Worm (Caenorhabditis elegans): Measurements from ENCODE around the gene dpy-9.

The dpy-9 gene

DNA sequence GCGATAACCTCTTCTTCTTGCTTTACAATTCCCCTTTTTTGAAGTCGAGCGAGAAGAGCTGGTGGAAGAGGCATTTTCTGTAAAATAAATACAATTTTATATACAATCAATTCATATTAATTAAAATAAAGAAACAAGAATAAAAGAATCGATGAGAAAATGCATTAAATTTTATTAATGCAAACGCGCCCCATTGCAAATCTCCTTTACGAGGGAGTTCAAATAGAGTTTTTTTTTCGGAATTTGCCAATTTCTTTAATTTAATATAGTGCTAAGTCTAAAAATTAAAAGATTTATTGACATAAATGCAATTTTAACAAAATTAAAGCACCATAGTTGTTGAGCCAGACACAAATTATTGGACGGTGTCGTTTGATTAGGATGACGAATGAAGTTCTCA lies 2.6 kb upstream of the dpy-9 start, which contains the start of gene pqbp-1.1 (continued):
- peak; percentile 39 for TF ChIP-seq C04F5.9 (tag; optimal IDR thresholded peaks at IDR 0.05)
- no peak for TF ChIP-seq nhr-77 (tag; optimal IDR thresholded peaks at IDR 0.05)
- TF ChIP-seq snu-23 (GFP tag; optimal IDR thresholded peaks at IDR 0.05), result peak; percentile 67
- no peak for TF ChIP-seq ceh-88 (GFP tag; IDR thresholded peaks at IDR 0.05)
- no peak for TF ChIP-seq mdl-1 (tag; optimal IDR thresholded peaks at IDR 0.05)
- no peak for TF ChIP-seq ceh-90 (tag; optimal IDR thresholded peaks at IDR 0.05)
- no peak for TF ChIP-seq egl-27 (tag; optimal IDR thresholded peaks at IDR 0.05)
- TF ChIP-seq ets-5 (GFP tag; IDR thresholded peaks at IDR 0.05), result no peak
- TF ChIP-seq Y116A8C.19 (tag; optimal IDR thresholded peaks at IDR 0.05; ENCODE audit: borderline replicate concordance), result no peak
- TF ChIP-seq tlp-1 (tag; optimal IDR thresholded peaks at IDR 0.05), result no peak
- peak; percentile 41 for TF ChIP-seq skn-1 (tag; optimal IDR thresholded peaks at IDR 0.05)
- TF ChIP-seq hlh-17 (GFP tag; optimal IDR thresholded peaks at IDR 0.05; ENCODE audit: borderline replicate concordance), result no peak
- TF ChIP-seq sox-4 (tag; optimal IDR thresholded peaks at IDR 0.05), result no peak
- no peak for TF ChIP-seq hlh-4 (tag; optimal IDR thresholded peaks at IDR 0.05)
- TF ChIP-seq ceh-63 (GFP tag; optimal IDR thresholded peaks at IDR 0.05), result no peak
- TF ChIP-seq isw-1 (GFP tag; IDR thresholded peaks at IDR 0.05), result peak; percentile 58
- TF ChIP-seq nhr-28 (tag; optimal IDR thresholded peaks at IDR 0.05), result no peak
- peak; percentile 4 for TF ChIP-seq F16B12.6 (tag; optimal IDR thresholded peaks at IDR 0.05)
- TF ChIP-seq fkh-10 (GFP tag; optimal IDR thresholded peaks at IDR 0.05), result peak; percentile 42
- no peak for TF ChIP-seq sup-37 (GFP tag; optimal IDR thresholded peaks at IDR 0.05)
- TF ChIP-seq xbp-1 (tag; optimal IDR thresholded peaks at IDR 0.05), result peak; percentile 64
- TF ChIP-seq zag-1 (tag; optimal IDR thresholded peaks at IDR 0.05), result no peak
- peak; percentile 50 for TF ChIP-seq nhr-85 (tag)
- TF ChIP-seq ces-1 (GFP tag; optimal IDR thresholded peaks at IDR 0.05), result peak; percentile 18
- TF ChIP-seq unc-130 (tag; optimal IDR thresholded peaks at IDR 0.05), result no peak
- TF ChIP-seq fkh-4 (tag; optimal IDR thresholded peaks at IDR 0.05; ENCODE audit: borderline replicate concordance), result no peak
- peak; percentile 23 for TF ChIP-seq nhr-237 (tag; optimal IDR thresholded peaks at IDR 0.05)
- peak; percentile 51 for TF ChIP-seq fkh-8 (tag; optimal IDR thresholded peaks at IDR 0.05)

DNA sequence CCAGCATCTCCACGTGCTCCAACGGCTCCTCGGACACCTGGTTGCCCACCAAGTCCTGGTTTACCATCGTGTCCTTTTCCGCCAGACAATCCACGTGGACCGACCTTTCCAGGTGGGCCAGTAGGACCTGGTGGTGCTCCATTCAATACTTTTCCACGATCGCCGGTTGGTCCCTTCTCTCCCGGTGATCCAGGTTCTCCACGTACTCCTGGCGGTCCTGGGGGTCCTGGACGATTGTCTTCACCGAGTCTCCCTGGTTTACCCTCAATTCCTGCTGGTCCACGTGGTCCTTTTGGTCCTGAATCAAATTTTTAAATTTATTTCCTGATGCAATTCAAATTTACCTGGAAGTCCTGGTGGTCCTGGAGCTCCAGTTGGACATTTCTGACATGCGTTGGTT lies 642 bp downstream of the dpy-9 start:
- TF ChIP-seq aly-2 (tag; optimal IDR thresholded peaks at IDR 0.05) (no peak), unc-98 (GFP tag; IDR thresholded peaks at IDR 0.05) (no peak), nhr-90 (tag; optimal IDR thresholded peaks at IDR 0.05; ENCODE audit: poor library complexity) (no peak), mef-2 (tag; optimal IDR thresholded peaks at IDR 0.05) (no peak), irx-1 (tag; optimal IDR thresholded peaks at IDR 0.05) (no peak), C04F5.9 (tag; optimal IDR thresholded peaks at IDR 0.05) (no peak)

DNA sequence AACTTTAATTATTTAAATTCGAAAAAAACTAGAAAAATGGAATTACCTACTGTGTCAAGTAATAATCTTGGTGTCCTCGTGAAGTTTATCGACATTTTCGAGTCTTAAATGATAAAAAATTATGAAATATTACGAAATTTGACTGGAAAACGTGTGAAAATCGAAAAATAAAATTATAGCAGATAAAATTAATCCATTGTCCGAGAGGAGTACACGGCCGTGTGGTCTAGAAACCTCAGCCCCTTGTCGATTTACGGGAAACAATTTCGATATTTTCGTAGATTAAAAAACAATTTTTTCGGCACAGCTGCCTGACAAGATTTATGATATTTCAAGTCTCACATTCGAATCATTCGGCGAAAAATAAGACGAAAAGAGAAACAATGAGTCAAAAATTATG lies 1.9 kb downstream of the dpy-9 start, which contains the start of gene R02D3.8:
Gene R02D3.8, minus strand, starts transcription at position 109 of the 400 bp plus-strand sequence.
- TF ChIP-seq fkh-4 (tag; optimal IDR thresholded peaks at IDR 0.05; ENCODE audit: borderline replicate concordance) (peak; percentile 11), nhr-20 (tag; optimal IDR thresholded peaks at IDR 0.05) (peak; percentile 40), lin-13 (GFP tag; optimal IDR thresholded peaks at IDR 0.05) (peak; percentile 31), dsc-1 (tag; optimal IDR thresholded peaks at IDR 0.05) (peak; percentile 48), egl-13 (tag; optimal IDR thresholded peaks at IDR 0.05) (peak; percentile 25), lsy-2 (tag; optimal IDR thresholded peaks at IDR 0.05) (peak; percentile 35 to 66), swsn-7 (tag; optimal IDR thresholded peaks at IDR 0.05) (peak; percentile 31), nhr-71 (tag; optimal IDR thresholded peaks at IDR 0.05) (peak; percentile 70), dpl-1 (GFP tag; optimal IDR thresholded peaks at IDR 0.05) (peak; percentile 48 to 67 (median 55)), irx-1 (tag; optimal IDR thresholded peaks at IDR 0.05) (peak; percentile 27), lin-35 (GFP tag; optimal IDR thresholded peaks at IDR 0.05) (peak; percentile 50 to 59), zip-4 (GFP tag; optimal IDR thresholded peaks at IDR 0.05) (no peak), isw-1 (GFP tag; IDR thresholded peaks at IDR 0.05) (no peak), nhr-28 (tag; optimal IDR thresholded peaks at IDR 0.05) (no peak), lin-15B (tag; optimal IDR thresholded peaks at IDR 0.05) (peak; percentile 4), ztf-4 (tag; optimal IDR thresholded peaks at IDR 0.05) (no peak), nhr-90 (tag; optimal IDR thresholded peaks at IDR 0.05; ENCODE audit: poor library complexity) (peak; percentile 61), tbx-2 (tag; optimal IDR thresholded peaks at IDR 0.05) (peak; percentile 21), efl-3 (GFP tag; optimal IDR thresholded peaks at IDR 0.05) (no peak), Y116A8C.19 (tag; optimal IDR thresholded peaks at IDR 0.05; ENCODE audit: borderline replicate concordance) (no peak), rnt-1 (tag; optimal IDR thresholded peaks at IDR 0.05) (peak; percentile 89), fkh-8 (tag; optimal IDR thresholded peaks at IDR 0.05) (peak; percentile 12), ceh-90 (tag; optimal IDR thresholded peaks at IDR 0.05) (peak; percentile 75), efl-1 (optimal IDR thresholded peaks at IDR 0.05) (peak; percentile 45 to 65), efl-1 (GFP tag; optimal IDR thresholded peaks at IDR 0.05 in 1 of 2) (peak; percentile 64 to 95), ama-1 (optimal IDR thresholded peaks at IDR 0.05) (no peak)

All from whole organism, L1 larva.